Worm (Caenorhabditis elegans): ENCODE measurements around the gene eat-2.
"Not testable (repeated sequence)": the region's sequence is repeated elsewhere in the genome, so short reads cannot be mapped to it uniquely, and the experiment has no call there.

DNA sequence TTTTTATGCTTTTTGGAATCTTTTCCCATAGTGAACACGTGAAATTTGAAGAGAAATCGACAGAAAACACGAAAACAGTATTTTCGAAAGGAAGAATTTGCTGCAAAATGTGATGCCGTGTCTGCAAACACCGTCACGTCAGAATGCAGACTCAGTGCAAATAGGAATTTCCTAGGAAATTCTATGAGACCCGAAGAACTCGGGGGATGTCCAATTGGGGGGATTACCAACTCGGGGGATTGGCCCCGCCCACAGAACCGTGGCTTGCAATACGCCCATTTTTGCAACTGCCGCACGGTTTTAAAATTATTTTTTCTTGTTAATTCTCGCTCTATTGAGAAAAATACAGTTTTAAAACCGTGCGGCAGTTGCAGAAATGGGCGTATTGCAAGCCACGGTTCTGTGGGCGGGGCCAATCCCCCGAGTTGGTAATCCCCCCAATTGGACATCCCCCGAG lies 29.3 kb downstream of the eat-2 start, which contains the start of gene cacn-1:
- TF ChIP-seq sptf-1 (tag; optimal IDR thresholded peaks at IDR 0.05): peak; percentile 7
- not testable (repeated sequence) for TF ChIP-seq tbx-8 (GFP tag; optimal IDR thresholded peaks at IDR 0.05)

All from whole organism, mixed stage, embryonic.